Fruit fly (Drosophila melanogaster): Measurements from ENCODE around the gene Gbeta5.

Gbeta5 gene

dm6 chrX:8114476-8115342 lies 37.4 kb downstream of the Gbeta5 start (continued):
- TF ChIP-seq CG2202 (tag; optimal IDR thresholded peaks at IDR 0.05) = no peak
- TF ChIP-seq C15 (GFP tag; IDR thresholded peaks at IDR 0.05) = no peak
- TF ChIP-seq Jarid2 (GFP tag; optimal IDR thresholded peaks at IDR 0.05) = peak; percentile 25
- peak; percentile 57 for TF ChIP-seq CG10543 (GFP tag; optimal IDR thresholded peaks at IDR 0.05)
- TF ChIP-seq CG32767 (GFP tag; IDR thresholded peaks at IDR 0.05) = 0 out of 2 replicates have a peak, but pooled peaks have one; percentile 45
- TF ChIP-seq CG3407 (GFP tag; optimal IDR thresholded peaks at IDR 0.05) = no peak
- no peak for TF ChIP-seq tup (GFP tag; optimal IDR thresholded peaks at IDR 0.05)
- no peak for TF ChIP-seq Hr39 (optimal IDR thresholded peaks at IDR 0.05)
- TF ChIP-seq seq (GFP tag; IDR thresholded peaks at IDR 0.05) = peak; percentile 51; the same call in 1 of the 2 replicates
- peak; percentile 9 for TF ChIP-seq btn (GFP tag; optimal IDR thresholded peaks at IDR 0.05)
- TF ChIP-seq E2f2 (GFP tag; IDR thresholded peaks at IDR 0.05) = peak; percentile 38; the same call in 1 of the 2 replicates
- no peak for TF ChIP-seq fd102C (GFP tag; optimal IDR thresholded peaks at IDR 0.05)
- peak; percentile 15 for TF ChIP-seq pum (GFP tag; optimal IDR thresholded peaks at IDR 0.05)
- TF ChIP-seq Mad (GFP tag; optimal IDR thresholded peaks at IDR 0.05) = no peak
- no peak for TF ChIP-seq CG30020 (tag; optimal IDR thresholded peaks at IDR 0.05)
- TF ChIP-seq CG6254 (GFP tag; optimal IDR thresholded peaks at IDR 0.05) = peak; percentile 13
- peak; percentile 62 for TF ChIP-seq CG15011 (GFP tag; optimal IDR thresholded peaks at IDR 0.05)
- TF ChIP-seq otp (GFP tag; IDR thresholded peaks at IDR 0.05) = no peak
- TF ChIP-seq Poxn (GFP tag; IDR thresholded peaks at IDR 0.05) = peak; percentile 47; the same call in 1 of the 2 replicates
- TF ChIP-seq ash1 (GFP tag; optimal IDR thresholded peaks at IDR 0.05) = no peak
- peak; percentile 49 for TF ChIP-seq CG1233 (GFP tag; optimal IDR thresholded peaks at IDR 0.05)
- peak; percentile 18 for TF ChIP-seq Side (GFP tag; optimal IDR thresholded peaks at IDR 0.05)
- no peak for TF ChIP-seq zen2 (GFP tag; IDR thresholded peaks at IDR 0.05; ENCODE audit: partially characterized antibody)
- no peak for TF ChIP-seq Dll (GFP tag; IDR thresholded peaks at IDR 0.05; ENCODE audit: partially characterized antibody)
- TF ChIP-seq Oli (tag; optimal IDR thresholded peaks at IDR 0.05) = peak; percentile 71
- no peak for TF ChIP-seq wek (GFP tag; optimal IDR thresholded peaks at IDR 0.05)
- peak; percentile 72 for TF ChIP-seq CG9817 (tag; optimal IDR thresholded peaks at IDR 0.05)

dm6 chrX:8113386-8114279 lies 38.4 kb downstream of the Gbeta5 start:
- peak; percentile 69 for TF ChIP-seq CG10147 (GFP tag; optimal IDR thresholded peaks at IDR 0.05)
- peak; percentile 19 for TF ChIP-seq CG12942 (GFP tag; optimal IDR thresholded peaks at IDR 0.05)
- no peak for TF ChIP-seq dan (GFP tag; IDR thresholded peaks at IDR 0.05)
- TF ChIP-seq chn (GFP tag; optimal IDR thresholded peaks at IDR 0.05) = peak; percentile 15
- TF ChIP-seq Sry-δ (GFP tag; optimal IDR thresholded peaks at IDR 0.05) = peak; percentile 24
- TF ChIP-seq PHDP (tag; optimal IDR thresholded peaks at IDR 0.05) = peak; percentile 63
- no peak for TF ChIP-seq CG2199 (GFP tag; IDR thresholded peaks at IDR 0.05)
- peak; percentile 74 for TF ChIP-seq gem (tag; optimal IDR thresholded peaks at IDR 0.05)
- TF ChIP-seq CG15479 (GFP tag; optimal IDR thresholded peaks at IDR 0.05) = no peak
- peak; percentile 52 for TF ChIP-seq CG17328 (GFP tag; IDR thresholded peaks at IDR 0.05)
- peak; percentile 89 for TF ChIP-seq schlank (tag; optimal IDR thresholded peaks at IDR 0.05)
- TF ChIP-seq CG18764 (GFP tag; optimal IDR thresholded peaks at IDR 0.05) = no peak
- TF ChIP-seq Hr39 (optimal IDR thresholded peaks at IDR 0.05) = no peak
- no peak for TF ChIP-seq C15 (GFP tag; IDR thresholded peaks at IDR 0.05)
- TF ChIP-seq emc (GFP tag; optimal IDR thresholded peaks at IDR 0.05) = peak; percentile 36
- TF ChIP-seq org-1 (GFP tag; optimal IDR thresholded peaks at IDR 0.05) = peak; percentile 36
- TF ChIP-seq hkb (optimal IDR thresholded peaks at IDR 0.05) = no peak
- peak; percentile 41; the same call in 1 of the 2 replicates for TF ChIP-seq hkb (GFP tag; IDR thresholded peaks at IDR 0.05)
- peak; percentile 6 for TF ChIP-seq CG6683 (GFP tag; optimal IDR thresholded peaks at IDR 0.05)
- 0 out of 3 replicates have a peak, but pooled peaks have one; percentile 29 for TF ChIP-seq Mrtf (GFP tag; IDR thresholded peaks at IDR 0.05)
- no peak for TF ChIP-seq Stat92E (GFP tag; optimal IDR thresholded peaks at IDR 0.05)
- TF ChIP-seq CG10274 (GFP tag; optimal IDR thresholded peaks at IDR 0.05) = peak; percentile 38

Measured in whole organism, embryonic.